Worm (Caenorhabditis elegans) whole organism, L4 larva: ENCODE measurements around the gene nhr-104.

ENCODE experiments used
- R02D3.7 ChIP-seq: fragments of 150-350 bp; sonication (generic microtip); optimal IDR thresholded peaks from 3 replicates; lab custom pipeline; 2014; ENCODE audit warnings: missing biosample characterization, missing genetic modification characterization
- ceh-62 ChIP-seq: sonication (generic microtip); optimal IDR thresholded peaks from 2 replicates; lab custom pipeline; 2017; ENCODE audit warnings: missing biosample characterization, missing genetic modification characterization
- ceh-82 ChIP-seq: sonication (generic microtip); optimal IDR thresholded peaks from 2 replicates; lab custom pipeline; 2017; ENCODE audit warnings: missing biosample characterization, missing genetic modification characterization
- ces-1 ChIP-seq: fragments of 150-350 bp; sonication (generic microtip); optimal IDR thresholded peaks from 4 replicates; lab custom pipeline; 2014; ENCODE audit warnings: missing biosample characterization, missing genetic modification reagents, missing genetic modification characterization
- fkh-10 ChIP-seq: fragments of 150-350 bp; optimal IDR thresholded peaks from 2 replicates; lab custom pipeline; 2014; ENCODE audit warnings: missing biosample characterization, missing genetic modification reagents, missing genetic modification characterization
- lin-29 ChIP-seq: fragments of 200-800 bp; sonication (Bioruptor generic); IDR thresholded peaks from 2 replicates; pipeline ENCODE4 v1.3.6; 2022; ENCODE audit warnings: missing genetic modification reagents, missing genetic modification characterization, missing compliant biosample characterization
- mxl-3 ChIP-seq: fragments of 200-800 bp; sonication (Bioruptor generic); optimal IDR thresholded peaks from 2 replicates; lab custom pipeline; 2018; ENCODE audit warnings: mild to moderate bottlenecking, missing genetic modification characterization, missing compliant biosample characterization
- nhr-237 ChIP-seq: sonication (generic microtip); optimal IDR thresholded peaks from 2 replicates; lab custom pipeline; 2017; ENCODE audit warnings: missing biosample characterization, missing genetic modification characterization
- nhr-28 ChIP-seq: fragments of 150-350 bp; optimal IDR thresholded peaks from 2 replicates; lab custom pipeline; 2014; ENCODE audit warnings: missing biosample characterization, missing genetic modification characterization
- pqm-1 ChIP-seq: sonication (generic microtip); optimal IDR thresholded peaks from 2 replicates; lab custom pipeline; 2017; ENCODE audit warnings: missing biosample characterization, missing genetic modification characterization
- snpc-4 ChIP-seq: fragments of 150-350 bp; optimal IDR thresholded peaks from 2 replicates; lab custom pipeline; 2014; ENCODE audit warnings: missing biosample characterization, missing genetic modification characterization
- zip-2 ChIP-seq: fragments of 150-350 bp; optimal IDR thresholded peaks from 2 replicates; lab custom pipeline; 2014; ENCODE audit warnings: missing biosample characterization, missing genetic modification characterization

DNA sequence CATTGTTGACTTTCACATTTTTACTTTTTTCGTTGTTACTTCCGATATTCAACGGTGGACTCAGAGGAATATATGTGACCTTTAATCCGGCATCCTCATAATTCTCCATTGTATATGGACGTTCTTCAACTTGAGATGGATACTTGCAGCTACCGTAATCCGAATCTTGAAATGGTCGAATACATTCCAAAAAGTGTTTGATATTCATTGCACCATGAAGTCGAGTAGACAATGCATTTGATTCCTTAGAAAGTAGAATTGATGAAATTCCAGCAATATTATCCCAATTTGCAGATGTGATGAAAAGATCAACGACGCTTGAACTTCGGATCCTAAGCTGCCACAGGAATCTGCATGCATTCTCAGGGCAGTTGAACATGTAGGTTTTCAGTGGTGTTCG is 46.0 kb downstream of the nhr-104 start:
- no peak for TF ChIP-seq R02D3.7 (tag; lab: Kevin White, UChicago)
- TF ChIP-seq ceh-62 (tag; lab: Kevin White, UChicago) = no peak
- TF ChIP-seq nhr-28 (tag; lab: Kevin White, UChicago) = no peak
- no peak for TF ChIP-seq ces-1 (GFP tag; lab: Kevin White, UChicago)
- no peak for TF ChIP-seq pqm-1 (tag; lab: Kevin White, UChicago)
- TF ChIP-seq mxl-3 = no peak
- no peak for TF ChIP-seq ceh-82 (tag; lab: Kevin White, UChicago)
- TF ChIP-seq nhr-237 = no peak
- no peak for TF ChIP-seq lin-29
- TF ChIP-seq fkh-10 = no peak
- no peak for TF ChIP-seq snpc-4
- TF ChIP-seq zip-2 = no peak
